Worm (Caenorhabditis elegans) whole organism, L1 larva: ENCODE measurements around the gene C17H11.2.

Experiments used
- C04F5.9 ChIP-seq: sonication (generic microtip); optimal IDR thresholded peaks from 2 replicates; lab custom pipeline; 2016; ENCODE audit warnings: missing genetic modification characterization, missing compliant biosample characterization
- C16A3.4 ChIP-seq: fragments of 150-350 bp; optimal IDR thresholded peaks from 2 replicates; lab custom pipeline; 2014; ENCODE audit warnings: missing biosample characterization, missing genetic modification characterization
- F16B12.6 ChIP-seq: fragments of 150-350 bp; optimal IDR thresholded peaks from 2 replicates; lab custom pipeline; 2014; ENCODE audit warnings: missing biosample characterization, missing genetic modification characterization
- Y116A8C.19 ChIP-seq: sonication (generic microtip); optimal IDR thresholded peaks from 2 replicates; lab custom pipeline; 2016; ENCODE audit warnings: missing compliant biosample characterization, missing genetic modification characterization, borderline replicate concordance
- aly-2 ChIP-seq: fragments of 150-350 bp; optimal IDR thresholded peaks from 2 replicates; lab custom pipeline; 2014; ENCODE audit warnings: missing biosample characterization, missing genetic modification characterization
- ama-1 ChIP-seq: fragments of 150-350 bp; optimal IDR thresholded peaks from 2 replicates; lab custom pipeline; 2014
- blmp-1 ChIP-seq: fragments of 150-350 bp; optimal IDR thresholded peaks from 2 replicates; lab custom pipeline; 2014; ENCODE audit warnings: missing biosample characterization, missing genetic modification characterization
- ceh-82 ChIP-seq, 3 experiments: fragments of 150-350 bp in 1 of 3; sonication (generic microtip) in 2 of 3; optimal IDR thresholded peaks; 2 replicates each; lab custom pipeline; 2014 to 2017; ENCODE audit warnings: missing biosample characterization in 3 of 3, missing genetic modification characterization in 3 of 3
- ces-1 ChIP-seq: fragments of 150-350 bp; optimal IDR thresholded peaks from 2 replicates; lab custom pipeline; 2014; ENCODE audit warnings: missing biosample characterization, missing genetic modification reagents, missing genetic modification characterization
- dpl-1 ChIP-seq, 3 experiments: fragments of 150-350 bp in 2 of 3; sonication (generic microtip) in 1 of 3; optimal IDR thresholded peaks; 2 replicates each; lab custom pipeline; 2014 to 2017; ENCODE audit warnings: missing biosample characterization in 3 of 3, missing genetic modification characterization in 3 of 3, missing genetic modification reagents in 3 of 3
- dsc-1 ChIP-seq: sonication (generic microtip); optimal IDR thresholded peaks from 2 replicates; lab custom pipeline; 2016; ENCODE audit warnings: mild to moderate bottlenecking, missing genetic modification characterization, missing compliant biosample characterization
- efl-1 ChIP-seq, 4 experiments: fragments of 150-350 bp; optimal IDR thresholded peaks in 3 of 4; peaks in 1 of 4; 1 replicate in 1 of 4; 2 replicates in 3 of 4; lab custom pipeline; 2014; ENCODE audit warnings: missing biosample characterization in 2 of 4, missing genetic modification characterization in 2 of 4, missing genetic modification reagents in 2 of 4
- elt-2 ChIP-seq: sonication (generic microtip); optimal IDR thresholded peaks from 2 replicates; lab custom pipeline; 2016; ENCODE audit warnings: missing genetic modification characterization, mild to moderate bottlenecking, inconsistent platforms, missing compliant biosample characterization, missing genetic modification reagents
- elt-3 ChIP-seq, 6 experiments: fragments of 150-350 bp in 1 of 6; sonication (generic microtip); optimal IDR thresholded peaks; 2 replicates each; lab custom pipeline; 2017 to 2018; ENCODE audit warnings: missing biosample characterization in 6 of 6, missing genetic modification characterization in 6 of 6, inconsistent platforms in 1 of 6
- ets-5 ChIP-seq: fragments of 200-800 bp; sonication (Bioruptor generic); IDR thresholded peaks from 2 replicates; pipeline ENCODE4 v1.3.6; 2022; ENCODE audit warnings: missing genetic modification characterization, missing compliant biosample characterization
- fkh-10 ChIP-seq: sonication (generic microtip); optimal IDR thresholded peaks from 2 replicates; lab custom pipeline; 2017; ENCODE audit warnings: missing biosample characterization, missing genetic modification reagents, missing genetic modification characterization
- fkh-8 ChIP-seq: sonication (generic microtip); optimal IDR thresholded peaks from 2 replicates; lab custom pipeline; 2016; ENCODE audit warnings: mild to moderate bottlenecking, missing genetic modification characterization, missing compliant biosample characterization
- hlh-17 ChIP-seq: fragments of 200-800 bp; sonication (Bioruptor generic); optimal IDR thresholded peaks from 2 replicates; lab custom pipeline; 2018; ENCODE audit warnings: missing genetic modification characterization, mild to moderate bottlenecking, missing compliant biosample characterization, moderate library complexity, borderline replicate concordance
- irx-1 ChIP-seq: sonication (generic microtip); optimal IDR thresholded peaks from 2 replicates; lab custom pipeline; 2016; ENCODE audit warnings: missing genetic modification characterization, missing compliant biosample characterization
- isw-1 ChIP-seq: fragments of 200-800 bp; sonication (Bioruptor generic); IDR thresholded peaks from 2 replicates; pipeline ENCODE4 v1.3.6; 2022; ENCODE audit warnings: missing genetic modification characterization, missing compliant biosample characterization
- lin-14 ChIP-seq: fragments of 200-800 bp; sonication (Bioruptor generic); optimal IDR thresholded peaks from 2 replicates; lab custom pipeline; 2018; ENCODE audit warnings: mild to moderate bottlenecking, missing genetic modification characterization, moderate library complexity, missing compliant biosample characterization
- lin-35 ChIP-seq, 2 experiments: fragments of 150-350 bp; optimal IDR thresholded peaks; 2 replicates each; lab custom pipeline; 2014; ENCODE audit warnings: missing biosample characterization in 2 of 2, missing genetic modification characterization in 2 of 2, missing genetic modification reagents in 2 of 2
- lin-39 ChIP-seq: fragments of 150-350 bp; optimal IDR thresholded peaks from 2 replicates; lab custom pipeline; 2014; ENCODE audit warnings: missing biosample characterization, missing genetic modification reagents, missing genetic modification characterization
- lsy-2 ChIP-seq, 2 experiments: fragments of 150-350 bp; optimal IDR thresholded peaks; 2 replicates each; lab custom pipeline; 2014; ENCODE audit warnings: missing biosample characterization in 2 of 2, missing genetic modification characterization in 2 of 2
- mab-9 ChIP-seq: fragments of 200-800 bp; sonication (Bioruptor generic); IDR thresholded peaks from 2 replicates; pipeline ENCODE4 v1.3.6; 2022; ENCODE audit warnings: missing genetic modification reagents, missing genetic modification characterization, missing compliant biosample characterization
- mdl-1 ChIP-seq, 2 experiments: fragments of 150-350 bp; optimal IDR thresholded peaks; 2 replicates each; lab custom pipeline; 2014 to 2017; ENCODE audit warnings: missing biosample characterization in 2 of 2, missing genetic modification characterization in 2 of 2, inconsistent platforms in 1 of 2
- mep-1 ChIP-seq: fragments of 150-350 bp; optimal IDR thresholded peaks from 2 replicates; lab custom pipeline; 2014; ENCODE audit warnings: missing biosample characterization, missing genetic modification characterization
- nhr-20 ChIP-seq: sonication (generic microtip); optimal IDR thresholded peaks from 2 replicates; lab custom pipeline; 2016; ENCODE audit warnings: mild to moderate bottlenecking, missing genetic modification characterization, missing compliant biosample characterization
- nhr-47 ChIP-seq: sonication (generic microtip); optimal IDR thresholded peaks from 2 replicates; lab custom pipeline; 2016; ENCODE audit warnings: mild to moderate bottlenecking, missing genetic modification characterization, moderate library complexity, missing compliant biosample characterization
- nhr-71 ChIP-seq: sonication (generic microtip); optimal IDR thresholded peaks from 2 replicates; lab custom pipeline; 2016; ENCODE audit warnings: mild to moderate bottlenecking, missing genetic modification characterization, moderate library complexity, missing compliant biosample characterization
- nhr-76 ChIP-seq: sonication (generic microtip); optimal IDR thresholded peaks from 2 replicates; lab custom pipeline; 2017; ENCODE audit warnings: missing biosample characterization, missing genetic modification characterization
- nhr-77 ChIP-seq: fragments of 150-350 bp; optimal IDR thresholded peaks from 2 replicates; lab custom pipeline; 2014; ENCODE audit warnings: missing biosample characterization, missing genetic modification characterization
- nhr-85 ChIP-seq: sonication (generic microtip); peaks from one replicate; lab custom pipeline; 2016; ENCODE audit warnings: missing genetic modification characterization, inconsistent platforms, missing compliant biosample characterization
- nhr-90 ChIP-seq: sonication (generic microtip); optimal IDR thresholded peaks from 2 replicates; lab custom pipeline; 2016; ENCODE audit warnings: mild to moderate bottlenecking, missing genetic modification characterization, missing compliant biosample characterization; ENCODE audit not compliant: poor library complexity
- pag-3 ChIP-seq: sonication (generic microtip); optimal IDR thresholded peaks from 2 replicates; lab custom pipeline; 2017; ENCODE audit warnings: missing genetic modification characterization, mild to moderate bottlenecking, missing compliant biosample characterization, antibody characterized with exemption, borderline replicate concordance; ENCODE audit not compliant: insufficient read depth
- pqm-1 ChIP-seq: sonication (generic microtip); optimal IDR thresholded peaks from 3 replicates; lab custom pipeline; 2017; ENCODE audit warnings: missing biosample characterization, missing genetic modification characterization
- rnt-1 ChIP-seq: sonication (generic microtip); optimal IDR thresholded peaks from 2 replicates; lab custom pipeline; 2016; ENCODE audit warnings: mild to moderate bottlenecking, missing genetic modification characterization, moderate library complexity, missing compliant biosample characterization
- skn-1 ChIP-seq: fragments of 150-350 bp; optimal IDR thresholded peaks from 2 replicates; lab custom pipeline; 2014; ENCODE audit warnings: missing biosample characterization, missing genetic modification characterization
- snu-23 ChIP-seq: sonication (generic microtip); optimal IDR thresholded peaks from 2 replicates; lab custom pipeline; 2016; ENCODE audit warnings: missing genetic modification characterization, missing compliant biosample characterization
- sox-4 ChIP-seq: sonication (generic microtip); optimal IDR thresholded peaks from 2 replicates; lab custom pipeline; 2016; ENCODE audit warnings: missing genetic modification characterization, missing compliant biosample characterization
- sptf-1 ChIP-seq: fragments of 150-350 bp; optimal IDR thresholded peaks from 2 replicates; lab custom pipeline; 2014; ENCODE audit warnings: missing biosample characterization, missing genetic modification characterization
- swsn-7 ChIP-seq: sonication (generic microtip); optimal IDR thresholded peaks from 2 replicates; lab custom pipeline; 2016; ENCODE audit warnings: missing genetic modification characterization, missing compliant biosample characterization
- tbx-2 ChIP-seq: sonication (generic microtip); optimal IDR thresholded peaks from 2 replicates; lab custom pipeline; 2016; ENCODE audit warnings: missing genetic modification characterization, missing compliant biosample characterization
- unc-62 ChIP-seq: fragments of 150-350 bp; optimal IDR thresholded peaks from 2 replicates; lab custom pipeline; 2014; ENCODE audit warnings: missing biosample characterization, missing genetic modification reagents, missing genetic modification characterization
- xbp-1 ChIP-seq: sonication (generic microtip); optimal IDR thresholded peaks from 2 replicates; lab custom pipeline; 2016; ENCODE audit warnings: missing genetic modification characterization, missing compliant biosample characterization
- zag-1 ChIP-seq: fragments of 150-350 bp; optimal IDR thresholded peaks from 2 replicates; lab custom pipeline; 2014; ENCODE audit warnings: missing biosample characterization, missing genetic modification characterization
- zip-4 ChIP-seq: fragments of 200-800 bp; sonication (Bioruptor generic); optimal IDR thresholded peaks from 2 replicates; lab custom pipeline; 2018; ENCODE audit warnings: mild to moderate bottlenecking, missing genetic modification characterization, moderate library complexity, missing compliant biosample characterization

The C17H11.2 gene

ce11 chrX:8136276-8136891, 33.3 kb upstream of the C17H11.2 start, which contains the start of gene C02B8.6:
Gene C02B8.6, minus strand, starts transcription at chrX:8136326.
- no peak for TF ChIP-seq sptf-1 (tag; lab: Kevin White, UChicago)
- peak in 1 of 3 experiments; percentile 29 for TF ChIP-seq ceh-82 (tag; optimal IDR thresholded peaks at IDR 0.05; lab: Kevin White, UChicago)
- TF ChIP-seq zag-1 (tag; lab: Kevin White, UChicago), result no peak
- TF ChIP-seq Y116A8C.19, result no peak
- no peak for TF ChIP-seq nhr-85 (tag; lab: Kevin White, UChicago)
- peak; percentile 63 for TF ChIP-seq blmp-1 (tag; lab: Kevin White, UChicago)
- no peak for TF ChIP-seq nhr-76 (tag; lab: Kevin White, UChicago)
- no peak for TF ChIP-seq ets-5 (GFP tag; lab: Robert Waterston, UW)
- TF ChIP-seq lin-14 (GFP tag; lab: Kevin White, UChicago), result peak; percentile 69
- no peak for TF ChIP-seq aly-2 (tag; lab: Kevin White, UChicago)
- peak in 1 of 6 experiments; percentile 21 for TF ChIP-seq elt-3 (tag; optimal IDR thresholded peaks at IDR 0.05; lab: Kevin White, UChicago)
- TF ChIP-seq skn-1 (tag; lab: Kevin White, UChicago), result no peak
- peak; percentile 9 to 65 for TF ChIP-seq lsy-2 (tag; optimal IDR thresholded peaks at IDR 0.05; lab: Kevin White, UChicago)
- TF ChIP-seq ces-1, result no peak
- peak; percentile 50 for TF ChIP-seq nhr-71 (tag; lab: Kevin White, UChicago)
- no peak for TF ChIP-seq nhr-90 (tag; lab: Kevin White, UChicago)
- TF ChIP-seq snu-23 (GFP tag; lab: Kevin White, UChicago), result peak; percentile 60
- TF ChIP-seq elt-2 (tag; lab: Kevin White, UChicago), result peak; percentile 13
- TF ChIP-seq mdl-1 (tag; optimal IDR thresholded peaks at IDR 0.05; lab: Kevin White, UChicago), result peak in 1 of 2 experiments; percentile 23
- TF ChIP-seq fkh-10 (GFP tag; lab: Kevin White, UChicago), result no peak
- peak; percentile 79 for TF ChIP-seq mep-1 (tag; lab: Kevin White, UChicago)
- TF ChIP-seq C04F5.9 (tag; lab: Kevin White, UChicago), result no peak
- peak; percentile 13 for TF ChIP-seq dsc-1 (tag; lab: Kevin White, UChicago)
- peak; percentile 17 for TF ChIP-seq irx-1
- TF ChIP-seq xbp-1 (tag; lab: Kevin White, UChicago), result peak; percentile 27
- no peak for TF ChIP-seq zip-4 (GFP tag; lab: Kevin White, UChicago)
- no peak for TF ChIP-seq sox-4 (tag; lab: Kevin White, UChicago)
- TF ChIP-seq fkh-8 (tag; lab: Kevin White, UChicago), result no peak
- no peak for TF ChIP-seq hlh-17 (GFP tag; lab: Kevin White, UChicago)
- peak; percentile 40 for TF ChIP-seq swsn-7 (tag; lab: Kevin White, UChicago)
- peak; percentile 15 to 44 (median 25) for TF ChIP-seq dpl-1 (GFP tag; optimal IDR thresholded peaks at IDR 0.05; lab: Kevin White, UChicago)
- peak; percentile 39 for TF ChIP-seq nhr-47 (tag; lab: Kevin White, UChicago)
- TF ChIP-seq C16A3.4 (tag; lab: Kevin White, UChicago), result peak; percentile 42
- peak; percentile 24 to 60 for TF ChIP-seq lin-35 (GFP tag; optimal IDR thresholded peaks at IDR 0.05; lab: Kevin White, UChicago)
- peak; percentile 29 to 36 for TF ChIP-seq efl-1 (optimal IDR thresholded peaks at IDR 0.05; lab: Kevin White, UChicago)
- peak; percentile 44 to 84 for TF ChIP-seq efl-1 (GFP tag; optimal IDR thresholded peaks at IDR 0.05 in 1 of 2; lab: Kevin White, UChicago)
- TF ChIP-seq rnt-1 (tag; lab: Kevin White, UChicago), result peak; percentile 27
- no peak for TF ChIP-seq isw-1
- TF ChIP-seq ama-1 (lab: Kevin White, UChicago), result no peak
- TF ChIP-seq F16B12.6, result peak; percentile 81
- peak; percentile 25 for TF ChIP-seq nhr-20
- TF ChIP-seq pqm-1, result no peak

DNA sequence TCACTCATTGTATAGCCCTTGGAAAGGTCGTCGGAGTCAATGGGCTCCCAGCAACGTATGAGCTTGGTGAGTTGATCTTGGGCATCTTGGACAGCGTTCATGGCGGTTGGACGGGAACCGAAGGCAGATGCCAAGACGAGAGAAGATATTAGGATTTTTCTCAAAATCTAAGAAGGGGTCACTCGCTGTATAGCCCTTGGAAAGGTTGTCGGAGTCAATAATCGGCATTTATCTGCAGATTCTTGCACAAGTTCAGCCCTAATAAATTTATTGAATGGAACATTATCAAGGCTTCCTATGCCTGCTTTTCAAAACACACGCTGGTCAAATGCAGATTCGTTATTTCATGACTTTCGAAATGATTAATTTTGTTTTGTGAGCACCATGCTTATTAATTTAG, 32.0 kb upstream of the C17H11.2 start, which contains the start of gene C02B8.7:
Gene C02B8.7, minus strand, starts transcription at position 101 of the 400 bp plus-strand sequence.
- TF ChIP-seq fkh-8 (tag; lab: Kevin White, UChicago) (no peak), ceh-82 (tag; optimal IDR thresholded peaks at IDR 0.05; lab: Kevin White, UChicago) (no peak), lin-39 (tag; lab: Kevin White, UChicago) (no peak), dpl-1 (GFP tag; optimal IDR thresholded peaks at IDR 0.05; lab: Kevin White, UChicago) (no peak), pag-3 (tag; lab: Kevin White, UChicago) (no peak), mab-9 (no peak), unc-62 (GFP tag; lab: Kevin White, UChicago) (no peak), sox-4 (tag; lab: Kevin White, UChicago) (no peak), hlh-17 (GFP tag; lab: Kevin White, UChicago) (no peak), nhr-20 (no peak), mdl-1 (tag; optimal IDR thresholded peaks at IDR 0.05; lab: Kevin White, UChicago) (no peak), lin-35 (GFP tag; optimal IDR thresholded peaks at IDR 0.05; lab: Kevin White, UChicago) (no peak), efl-1 (optimal IDR thresholded peaks at IDR 0.05; lab: Kevin White, UChicago) (no peak), efl-1 (GFP tag; optimal IDR thresholded peaks at IDR 0.05 in 1 of 2; lab: Kevin White, UChicago) (no peak), nhr-77 (no peak), tbx-2 (tag; lab: Kevin White, UChicago) (no peak)
